Fruit fly (Drosophila melanogaster): ENCODE data around the gene CG10650.

CG10650 gene

dm6 chr2L:18968370-18969105 is 27.2 kb downstream of the CG10650 start, which contains the start of the genes Nak and Tango6 (continued):
- TF ChIP-seq Chrac-16 (GFP tag; optimal IDR thresholded peaks at IDR 0.05) (peak; percentile 14), CG16863 (GFP tag; optimal IDR thresholded peaks at IDR 0.05) (peak; percentile 0), dpn (GFP tag; optimal IDR thresholded peaks at IDR 0.05) (peak; percentile 10 to 34), grn (GFP tag; optimal IDR thresholded peaks at IDR 0.05) (peak; percentile 33), Gsc (GFP tag; IDR thresholded peaks at IDR 0.05) (no peak), CG9876 (GFP tag; optimal IDR thresholded peaks at IDR 0.05) (peak; percentile 3), kay (GFP tag; optimal IDR thresholded peaks at IDR 0.05) (no peak), CG4707 (GFP tag; optimal IDR thresholded peaks at IDR 0.05) (no peak), crp (GFP tag; optimal IDR thresholded peaks at IDR 0.05) (peak in 1 of 2 experiments; percentile 69), CG6175 (GFP tag; IDR thresholded peaks at IDR 0.05) (no peak), Stat92E (GFP tag; optimal IDR thresholded peaks at IDR 0.05) (peak in 1 of 3 experiments; percentile 51), CG33557 (GFP tag; optimal IDR thresholded peaks at IDR 0.05) (peak; percentile 37), CG9932 (GFP tag; IDR thresholded peaks at IDR 0.05) (peak; percentile 50), maf-S (GFP tag; optimal IDR thresholded peaks at IDR 0.05) (peak; percentile 0), CTCF (GFP tag; optimal IDR thresholded peaks at IDR 0.05) (peak; percentile 32), exex (tag; optimal IDR thresholded peaks at IDR 0.05) (peak; percentile 9), ind (GFP tag; optimal IDR thresholded peaks at IDR 0.05) (peak; percentile 19), CG13296 (GFP tag; optimal IDR thresholded peaks at IDR 0.05) (peak; percentile 11), peb (GFP tag; IDR thresholded peaks at IDR 0.05) (no peak), CG7963 (GFP tag; IDR thresholded peaks at IDR 0.05; ENCODE audit: partially characterized antibody) (peak; percentile 76), ci (GFP tag; IDR thresholded peaks at IDR 0.05) (no peak), chinmo (GFP tag; IDR thresholded peaks at IDR 0.05; ENCODE audit: partially characterized antibody) (peak; percentile 98), ftz-f1 (GFP tag; optimal IDR thresholded peaks at IDR 0.05) (peak; percentile 59), NC2β (GFP tag; optimal IDR thresholded peaks at IDR 0.05) (peak; percentile 62), prd (optimal IDR thresholded peaks at IDR 0.05) (no peak), prd (GFP tag; IDR thresholded peaks at IDR 0.05) (peak; percentile 33; the same call in 1 of the 3 replicates), gfzf (GFP tag; optimal IDR thresholded peaks at IDR 0.05) (peak; percentile 80), nerfin-1 (tag; optimal IDR thresholded peaks at IDR 0.05) (peak; percentile 4), nau (GFP tag; optimal IDR thresholded peaks at IDR 0.05) (peak; percentile 37), row (GFP tag; IDR thresholded peaks at IDR 0.05) (peak; percentile 86), hth (optimal IDR thresholded peaks at IDR 0.05) (no peak), CG17186 (GFP tag; optimal IDR thresholded peaks at IDR 0.05) (peak; percentile 97), crc (GFP tag; optimal IDR thresholded peaks at IDR 0.05) (no peak), Dbx (GFP tag; IDR thresholded peaks at IDR 0.05) (peak; percentile 25; the same call in 1 of the 3 replicates), Usf (GFP tag; optimal IDR thresholded peaks at IDR 0.05) (no peak), CG6683 (GFP tag; optimal IDR thresholded peaks at IDR 0.05) (no peak), Dref (GFP tag; IDR thresholded peaks at IDR 0.05) (peak; percentile 73), yki (optimal IDR thresholded peaks at IDR 0.05) (no peak), toy (GFP tag; IDR thresholded peaks at IDR 0.05) (no peak), zen2 (GFP tag; IDR thresholded peaks at IDR 0.05; ENCODE audit: partially characterized antibody) (peak; percentile 88; the same call in 2 of the 3 replicates), chn (GFP tag; optimal IDR thresholded peaks at IDR 0.05) (peak; percentile 22), zfh2 (GFP tag; optimal IDR thresholded peaks at IDR 0.05) (peak; percentile 47), CG14050 (GFP tag; IDR thresholded peaks at IDR 0.05) (no peak), Dp (GFP tag; optimal IDR thresholded peaks at IDR 0.05) (peak; percentile 35), CG16813 (GFP tag; IDR thresholded peaks at IDR 0.05; ENCODE audit: partially characterized antibody) (peak; percentile 96), CG7987 (GFP tag; optimal IDR thresholded peaks at IDR 0.05) (peak; percentile 8), eyg (GFP tag; optimal IDR thresholded peaks at IDR 0.05) (no peak), Vsx1 (GFP tag; optimal IDR thresholded peaks at IDR 0.05) (peak; percentile 100), hbn (GFP tag; IDR thresholded peaks at IDR 0.05; ENCODE audit: partially characterized antibody) (peak; percentile 90), CG1024 (GFP tag; IDR thresholded peaks at IDR 0.05) (no peak)

All from whole organism, embryonic.